Worm (Caenorhabditis elegans): ENCODE results near the gene B0410.3.

Gene B0410.3

ce11 chrX:2891141-2891739, at the start of gene B0410.3:
Gene B0410.3, minus strand, starts transcription at chrX:2891491.
- TF ChIP-seq ztf-23 (GFP tag; IDR thresholded peaks at IDR 0.05): no peak
- no peak for TF ChIP-seq tab-1 (GFP tag; IDR thresholded peaks at IDR 0.05)
- no peak for TF ChIP-seq T22C8.4 (GFP tag; IDR thresholded peaks at IDR 0.05)
- no peak for TF ChIP-seq med-1 (GFP tag; optimal IDR thresholded peaks at IDR 0.05; ENCODE audit: insufficient read depth)
- no peak for TF ChIP-seq ref-1 (GFP tag; conservative IDR thresholded peaks at IDR 0.05)
- no peak for TF ChIP-seq cog-1 (tag; optimal IDR thresholded peaks at IDR 0.05)
- no peak for TF ChIP-seq ztf-29 (GFP tag; IDR thresholded peaks at IDR 0.05)
- no peak for TF ChIP-seq flt-1 (GFP tag; IDR thresholded peaks at IDR 0.05)

- no peak for TF ChIP-seq flt-1 (GFP tag; IDR thresholded peaks at IDR 0.05)
- TF ChIP-seq tab-1 (GFP tag; IDR thresholded peaks at IDR 0.05): no peak
- no peak for TF ChIP-seq med-1 (GFP tag; optimal IDR thresholded peaks at IDR 0.05; ENCODE audit: insufficient read depth)
- TF ChIP-seq klf-2 (GFP tag; conservative IDR thresholded peaks at IDR 0.05): no peak
- no peak for TF ChIP-seq ztf-29 (GFP tag; IDR thresholded peaks at IDR 0.05)
- no peak for TF ChIP-seq cog-1 (tag; optimal IDR thresholded peaks at IDR 0.05)
- TF ChIP-seq T22C8.4 (GFP tag; IDR thresholded peaks at IDR 0.05): no peak
- no peak for TF ChIP-seq ref-1 (GFP tag; conservative IDR thresholded peaks at IDR 0.05)
- no peak for TF ChIP-seq ztf-23 (GFP tag; IDR thresholded peaks at IDR 0.05)
Observed at ce11 chrX:2940572-2940971, 49.3 kb upstream of the B0410.3 start, which contains the start of gene pfk-1.1. Gene pfk-1.1, plus strand, starts transcription at chrX:2940872.

ce11 chrX:2939526-2939925, 48.2 kb upstream of the B0410.3 start:
- TF ChIP-seq ref-1 (GFP tag; conservative IDR thresholded peaks at IDR 0.05) (no peak), flt-1 (GFP tag; IDR thresholded peaks at IDR 0.05) (no peak)

ce11 chrX:2939085-2939484, 47.8 kb upstream of the B0410.3 start:
- TF ChIP-seq ztf-23 (GFP tag; IDR thresholded peaks at IDR 0.05) (no peak), tab-1 (GFP tag; IDR thresholded peaks at IDR 0.05) (no peak), ztf-29 (GFP tag; IDR thresholded peaks at IDR 0.05) (no peak), med-1 (GFP tag; optimal IDR thresholded peaks at IDR 0.05; ENCODE audit: insufficient read depth) (no peak), cog-1 (tag; optimal IDR thresholded peaks at IDR 0.05) (no peak), T22C8.4 (GFP tag; IDR thresholded peaks at IDR 0.05) (no peak), ref-1 (GFP tag; conservative IDR thresholded peaks at IDR 0.05) (no peak), flt-1 (GFP tag; IDR thresholded peaks at IDR 0.05) (no peak), klf-2 (GFP tag; conservative IDR thresholded peaks at IDR 0.05) (no peak)

- TF ChIP-seq klf-2 (GFP tag; conservative IDR thresholded peaks at IDR 0.05) (no peak), flt-1 (GFP tag; IDR thresholded peaks at IDR 0.05) (no peak)
Observed at ce11 chrX:2933061-2933460, 41.8 kb upstream of the B0410.3 start, which contains the start of gene fard-1. Gene fard-1, plus strand, starts transcription at chrX:2933361.

- no peak for TF ChIP-seq ref-1 (GFP tag; conservative IDR thresholded peaks at IDR 0.05)
- TF ChIP-seq tab-1 (GFP tag; IDR thresholded peaks at IDR 0.05): no peak
- TF ChIP-seq flt-1 (GFP tag; IDR thresholded peaks at IDR 0.05): no peak
- TF ChIP-seq med-1 (GFP tag; optimal IDR thresholded peaks at IDR 0.05; ENCODE audit: insufficient read depth): no peak
- TF ChIP-seq cog-1 (tag; optimal IDR thresholded peaks at IDR 0.05): no peak
- no peak for TF ChIP-seq klf-2 (GFP tag; conservative IDR thresholded peaks at IDR 0.05)
- TF ChIP-seq ztf-29 (GFP tag; IDR thresholded peaks at IDR 0.05): no peak
- no peak for TF ChIP-seq T22C8.4 (GFP tag; IDR thresholded peaks at IDR 0.05)
- TF ChIP-seq ztf-23 (GFP tag; IDR thresholded peaks at IDR 0.05): no peak
Observed at ce11 chrX:2931852-2932251, 40.6 kb upstream of the B0410.3 start.

- no peak for TF ChIP-seq tab-1 (GFP tag; IDR thresholded peaks at IDR 0.05)
- 0 out of 2 replicates have a peak, but pooled peaks have one; percentile 30 for TF ChIP-seq ztf-23 (GFP tag; IDR thresholded peaks at IDR 0.05)
Observed at ce11 chrX:2928089-2928488, 36.8 kb upstream of the B0410.3 start.

- TF ChIP-seq ztf-29 (GFP tag; IDR thresholded peaks at IDR 0.05) (no peak), med-1 (GFP tag; optimal IDR thresholded peaks at IDR 0.05; ENCODE audit: insufficient read depth) (no peak), flt-1 (GFP tag; IDR thresholded peaks at IDR 0.05) (no peak)
Observed at ce11 chrX:2927576-2927975, 36.3 kb upstream of the B0410.3 start.

ce11 chrX:2925950-2926349, 34.7 kb upstream of the B0410.3 start:
- TF ChIP-seq klf-2 (GFP tag; conservative IDR thresholded peaks at IDR 0.05) (no peak), cog-1 (tag; optimal IDR thresholded peaks at IDR 0.05) (no peak), ztf-23 (GFP tag; IDR thresholded peaks at IDR 0.05) (no peak), T22C8.4 (GFP tag; IDR thresholded peaks at IDR 0.05) (no peak), flt-1 (GFP tag; IDR thresholded peaks at IDR 0.05) (no peak), tab-1 (GFP tag; IDR thresholded peaks at IDR 0.05) (no peak), med-1 (GFP tag; optimal IDR thresholded peaks at IDR 0.05; ENCODE audit: insufficient read depth) (no peak), ref-1 (GFP tag; conservative IDR thresholded peaks at IDR 0.05) (no peak)

ce11 chrX:2924438-2924837, 33.1 kb upstream of the B0410.3 start:
- no peak for TF ChIP-seq med-1 (GFP tag; optimal IDR thresholded peaks at IDR 0.05; ENCODE audit: insufficient read depth)
- TF ChIP-seq tab-1 (GFP tag; IDR thresholded peaks at IDR 0.05): no peak
- TF ChIP-seq ztf-29 (GFP tag; IDR thresholded peaks at IDR 0.05): no peak
- no peak for TF ChIP-seq ref-1 (GFP tag; conservative IDR thresholded peaks at IDR 0.05)
- no peak for TF ChIP-seq T22C8.4 (GFP tag; IDR thresholded peaks at IDR 0.05)
- no peak for TF ChIP-seq flt-1 (GFP tag; IDR thresholded peaks at IDR 0.05)
- TF ChIP-seq ztf-23 (GFP tag; IDR thresholded peaks at IDR 0.05): no peak
- no peak for TF ChIP-seq klf-2 (GFP tag; conservative IDR thresholded peaks at IDR 0.05)
- TF ChIP-seq cog-1 (tag; optimal IDR thresholded peaks at IDR 0.05): no peak

- TF ChIP-seq ztf-29 (GFP tag; IDR thresholded peaks at IDR 0.05): no peak
- TF ChIP-seq ref-1 (GFP tag; conservative IDR thresholded peaks at IDR 0.05): no peak
Observed at ce11 chrX:2923888-2924287, 32.6 kb upstream of the B0410.3 start, which contains the start of gene hst-3.2. Gene hst-3.2, minus strand, starts transcription at chrX:2923988.

Data from whole organism, midembryonic.